Fruit fly (Drosophila melanogaster) Kc167 (cell line): ENCODE measurements around the gene CG43084.

Source experiments
- Myc ChIP-seq: fragments of >200 bp; optimal IDR thresholded peaks from 2 replicates; lab custom pipeline; 2017; ENCODE audit warnings: missing external identifiers
- Sin3A ChIP-seq: fragments of >200 bp; optimal IDR thresholded peaks from 2 replicates; lab custom pipeline; 2018; ENCODE audit warnings: missing external identifiers
- h ChIP-seq: fragments of >200 bp; optimal IDR thresholded peaks from 3 replicates; lab custom pipeline; 2018; ENCODE audit warnings: missing external identifiers
- insv ChIP-seq: fragments of >200 bp; optimal IDR thresholded peaks from 3 replicates; lab custom pipeline; 2018; ENCODE audit warnings: missing external identifiers
- psq ChIP-seq: fragments of >200 bp; optimal IDR thresholded peaks from 2 replicates; lab custom pipeline; 2017; ENCODE audit warnings: missing external identifiers
- ttk ChIP-seq: sonication (Bioruptor generic); optimal IDR thresholded peaks from 2 replicates; lab custom pipeline; 2017; ENCODE audit warnings: missing external identifiers

Gene CG43084

dm6 chr3L:15697916-15698315 is 47.3 kb downstream of the CG43084 start:
- no peak for TF ChIP-seq h
- TF ChIP-seq ttk (lab: Kevin White, UChicago): no peak
- no peak for TF ChIP-seq insv (lab: Kevin White, UChicago)
- TF ChIP-seq psq (lab: Kevin White, UChicago): no peak
- no peak for TF ChIP-seq Sin3A
- no peak for TF ChIP-seq Myc (lab: Kevin White, UChicago)

- TF ChIP-seq ttk (lab: Kevin White, UChicago): no peak
- TF ChIP-seq Sin3A: no peak
- no peak for TF ChIP-seq psq (lab: Kevin White, UChicago)
- no peak for TF ChIP-seq h
- no peak for TF ChIP-seq insv (lab: Kevin White, UChicago)
- no peak for TF ChIP-seq Myc (lab: Kevin White, UChicago)
These were observed 49.1 kb downstream of the CG43084 start, which contains the start of gene comm2 for dm6 chr3L:15699626-15700337. TSS of gene comm2 (minus strand) at chr3L:15699850.

dm6 chr3L:15700338-15700966 is 49.8 kb downstream of the CG43084 start:
- TF ChIP-seq Myc (lab: Kevin White, UChicago) (no peak), h (no peak), Sin3A (no peak), ttk (lab: Kevin White, UChicago) (no peak), insv (lab: Kevin White, UChicago) (no peak), psq (lab: Kevin White, UChicago) (no peak)
